Worm (Caenorhabditis elegans) whole organism, mixed stage, embryonic: ENCODE measurements around the gene set-2.

Experiments used
- ceh-39 ChIP-seq: fragments of 150-350 bp; optimal IDR thresholded peaks from 2 replicates; lab custom pipeline; 2014; ENCODE audit warnings: missing biosample characterization, missing genetic modification characterization
- ces-1 ChIP-seq: fragments of 150-350 bp; optimal IDR thresholded peaks from 2 replicates; lab custom pipeline; 2014; ENCODE audit warnings: missing biosample characterization, missing genetic modification reagents, missing genetic modification characterization
- elt-3 ChIP-seq: fragments of 150-350 bp; optimal IDR thresholded peaks from 2 replicates; lab custom pipeline; 2014; ENCODE audit warnings: missing biosample characterization, missing genetic modification characterization
- hlh-1 ChIP-seq: fragments of 150-350 bp; optimal IDR thresholded peaks from 2 replicates; lab custom pipeline; 2014; ENCODE audit warnings: missing biosample characterization, missing genetic modification reagents, missing genetic modification characterization
- lin-13 ChIP-seq: fragments of 150-350 bp; optimal IDR thresholded peaks from 2 replicates; lab custom pipeline; 2014; ENCODE audit warnings: missing biosample characterization, missing genetic modification characterization
- nhr-12 ChIP-seq: fragments of 150-350 bp; optimal IDR thresholded peaks from 2 replicates; lab custom pipeline; 2014; ENCODE audit warnings: missing biosample characterization, missing genetic modification characterization
- nhr-76 ChIP-seq: sonication (generic microtip); optimal IDR thresholded peaks from 2 replicates; lab custom pipeline; 2017; ENCODE audit warnings: missing biosample characterization, missing genetic modification characterization
- pha-4 ChIP-seq: fragments of 150-350 bp; optimal IDR thresholded peaks from 2 replicates; lab custom pipeline; 2018; ENCODE audit warnings: missing biosample characterization, missing genetic modification reagents, missing genetic modification characterization
- snpc-4 ChIP-seq: fragments of 150-350 bp; optimal IDR thresholded peaks from 2 replicates; lab custom pipeline; 2014; ENCODE audit warnings: missing biosample characterization, missing genetic modification characterization
- ztf-11 ChIP-seq: fragments of 150-350 bp; optimal IDR thresholded peaks from 2 replicates; lab custom pipeline; 2014; ENCODE audit warnings: missing biosample characterization, missing genetic modification characterization

ce11 chrIII:4913736-4914135 lies 16.3 kb downstream of the set-2 start:
- TF ChIP-seq pha-4 (tag; lab: Kevin White, UChicago) (no peak), nhr-12 (tag; lab: Kevin White, UChicago) (no peak), lin-13 (tag; lab: Kevin White, UChicago) (no peak), snpc-4 (tag; lab: Kevin White, UChicago) (no peak), ces-1 (no peak), elt-3 (no peak), ztf-11 (tag; lab: Kevin White, UChicago) (no peak), hlh-1 (no peak), nhr-76 (tag; lab: Kevin White, UChicago) (no peak), ceh-39 (no peak)
